Fruit fly (Drosophila melanogaster) whole organism, pupa: ENCODE measurements around the gene CG32603.

ENCODE experiments used
- CG12605 ChIP-seq: fragments of 200-800 bp; sonication (Bioruptor generic); IDR thresholded peaks from 2 replicates; pipeline ENCODE4 v1.3.6; 2022; ENCODE audit warnings: missing biosample characterization, missing genetic modification characterization
- CG17806 ChIP-seq: fragments of 200-800 bp; sonication (Bioruptor generic); optimal IDR thresholded peaks from 2 replicates; lab custom pipeline; 2018; ENCODE audit warnings: missing biosample characterization, mild to moderate bottlenecking, missing genetic modification characterization, moderate library complexity
- gl ChIP-seq: fragments of 200-800 bp; sonication (Bioruptor generic); optimal IDR thresholded peaks from 2 replicates; lab custom pipeline; 2018; ENCODE audit warnings: missing biosample characterization, mild to moderate bottlenecking, missing genetic modification characterization

- no peak for TF ChIP-seq CG17806 (tag; lab: Kevin White, UChicago)
- no peak for TF ChIP-seq gl
- TF ChIP-seq CG12605 (GFP tag; lab: Robert Waterston, UW): no peak
Measured at dm6 chrX:14174456-14174855, 9.9 kb upstream of the CG32603 start, which contains the start of gene CG1368.
